Worm (Caenorhabditis elegans) whole organism, mixed stage, embryonic: ENCODE data around the gene prp-19.
A peak's percentile ranks its signal among the peaks of the same experiment; 100 is the strongest.

Experiments
- M03D4.4 ChIP-seq: sonication (generic microtip); optimal IDR thresholded peaks from 2 replicates; lab custom pipeline; 2017; ENCODE audit warnings: mild to moderate bottlenecking, missing genetic modification characterization, missing compliant biosample characterization
- bed-3 ChIP-seq: fragments of 200-800 bp; sonication (Bioruptor generic); optimal IDR thresholded peaks from 3 replicates; lab custom pipeline; 2018; ENCODE audit warnings: mild to moderate bottlenecking, missing genetic modification characterization, moderate library complexity, missing compliant biosample characterization
- blmp-1 ChIP-seq: fragments of 150-350 bp; optimal IDR thresholded peaks from 2 replicates; lab custom pipeline; 2014; ENCODE audit warnings: missing biosample characterization, missing genetic modification characterization
- ceh-39 ChIP-seq: fragments of 150-350 bp; optimal IDR thresholded peaks from 2 replicates; lab custom pipeline; 2014; ENCODE audit warnings: missing biosample characterization, missing genetic modification characterization
- ceh-43 ChIP-seq: fragments of 200-800 bp; sonication (Bioruptor generic); optimal IDR thresholded peaks from 2 replicates; lab custom pipeline; 2018; ENCODE audit warnings: mild to moderate bottlenecking, missing genetic modification characterization, moderate library complexity, missing compliant biosample characterization
- ceh-83 ChIP-seq: fragments of 200-800 bp; sonication (Bioruptor generic); optimal IDR thresholded peaks from 2 replicates; lab custom pipeline; 2018; ENCODE audit warnings: mild to moderate bottlenecking, missing genetic modification characterization, missing compliant biosample characterization
- ces-1 ChIP-seq: fragments of 150-350 bp; optimal IDR thresholded peaks from 2 replicates; lab custom pipeline; 2014; ENCODE audit warnings: missing biosample characterization, missing genetic modification reagents, missing genetic modification characterization
- cnd-1 ChIP-seq: fragments of 200-800 bp; sonication (Bioruptor generic); optimal IDR thresholded peaks from 2 replicates; lab custom pipeline; 2018; ENCODE audit warnings: mild to moderate bottlenecking, missing genetic modification characterization, missing compliant biosample characterization
- drap-1 ChIP-seq: fragments of 200-800 bp; sonication (Bioruptor generic); optimal IDR thresholded peaks from 3 replicates; lab custom pipeline; 2018; ENCODE audit warnings: mild to moderate bottlenecking, missing genetic modification characterization, missing compliant biosample characterization
- elt-1 ChIP-seq: sonication (generic microtip); optimal IDR thresholded peaks from 2 replicates; lab custom pipeline; 2017; ENCODE audit warnings: missing genetic modification characterization, mild to moderate bottlenecking, missing compliant biosample characterization, antibody characterized with exemption, moderate library complexity, borderline replicate concordance; ENCODE audit not compliant: insufficient read depth
- elt-3 ChIP-seq: fragments of 150-350 bp; optimal IDR thresholded peaks from 2 replicates; lab custom pipeline; 2014; ENCODE audit warnings: missing biosample characterization, missing genetic modification characterization
- flh-1 ChIP-seq: fragments of 200-800 bp; sonication (Bioruptor generic); optimal IDR thresholded peaks from 2 replicates; lab custom pipeline; 2018; ENCODE audit warnings: mild to moderate bottlenecking, missing genetic modification characterization, moderate library complexity, missing compliant biosample characterization
- ham-2 ChIP-seq: fragments of 200-800 bp; sonication (Bioruptor generic); optimal IDR thresholded peaks from 2 replicates; lab custom pipeline; 2018; ENCODE audit warnings: mild to moderate bottlenecking, missing genetic modification characterization, missing compliant biosample characterization
- hlh-1 ChIP-seq: fragments of 150-350 bp; optimal IDR thresholded peaks from 2 replicates; lab custom pipeline; 2014; ENCODE audit warnings: missing biosample characterization, missing genetic modification reagents, missing genetic modification characterization
- lin-32 ChIP-seq: fragments of 200-800 bp; sonication (Bioruptor generic); optimal IDR thresholded peaks from 2 replicates; lab custom pipeline; 2018; ENCODE audit warnings: mild to moderate bottlenecking, missing genetic modification characterization, missing compliant biosample characterization
- lsy-2 ChIP-seq: fragments of 150-350 bp; optimal IDR thresholded peaks from 2 replicates; lab custom pipeline; 2014; ENCODE audit warnings: missing biosample characterization, missing genetic modification characterization
- mab-5 ChIP-seq: fragments of 150-350 bp; optimal IDR thresholded peaks from 2 replicates; lab custom pipeline; 2014; ENCODE audit warnings: missing biosample characterization, missing genetic modification characterization
- mep-1 ChIP-seq: fragments of 150-350 bp; optimal IDR thresholded peaks from 2 replicates; lab custom pipeline; 2017; ENCODE audit warnings: missing biosample characterization, missing genetic modification reagents, missing genetic modification characterization, inconsistent platforms
- mls-2 ChIP-seq: sonication (generic microtip); optimal IDR thresholded peaks from 2 replicates; lab custom pipeline; 2016; ENCODE audit warnings: mild to moderate bottlenecking, missing genetic modification characterization, moderate library complexity, missing compliant biosample characterization
- nhr-12 ChIP-seq: fragments of 150-350 bp; optimal IDR thresholded peaks from 2 replicates; lab custom pipeline; 2014; ENCODE audit warnings: missing biosample characterization, missing genetic modification characterization
- nhr-2 ChIP-seq: fragments of 150-350 bp; optimal IDR thresholded peaks from 2 replicates; lab custom pipeline; 2014; ENCODE audit warnings: missing biosample characterization, missing genetic modification characterization
- nhr-237 ChIP-seq: fragments of 150-350 bp; optimal IDR thresholded peaks from 2 replicates; lab custom pipeline; 2014; ENCODE audit warnings: missing biosample characterization, missing genetic modification characterization
- nhr-28 ChIP-seq: fragments of 150-350 bp; optimal IDR thresholded peaks from 2 replicates; lab custom pipeline; 2014; ENCODE audit warnings: missing biosample characterization, missing genetic modification characterization
- nhr-76 ChIP-seq: sonication (generic microtip); optimal IDR thresholded peaks from 2 replicates; lab custom pipeline; 2017; ENCODE audit warnings: missing biosample characterization, missing genetic modification characterization
- sem-2 ChIP-seq: fragments of 200-800 bp; sonication (Bioruptor generic); optimal IDR thresholded peaks from 2 replicates; lab custom pipeline; 2018; ENCODE audit warnings: mild to moderate bottlenecking, missing genetic modification characterization, missing compliant biosample characterization
- snpc-4 ChIP-seq: fragments of 150-350 bp; optimal IDR thresholded peaks from 2 replicates; lab custom pipeline; 2014; ENCODE audit warnings: missing biosample characterization, missing genetic modification characterization
- sptf-1 ChIP-seq: sonication (generic microtip); optimal IDR thresholded peaks from 2 replicates; lab custom pipeline; 2017; ENCODE audit warnings: mild to moderate bottlenecking, missing genetic modification characterization, moderate library complexity, missing compliant biosample characterization
- tbx-8 ChIP-seq: fragments of 200-800 bp; sonication (Bioruptor generic); optimal IDR thresholded peaks from 2 replicates; lab custom pipeline; 2018; ENCODE audit warnings: mild to moderate bottlenecking, missing genetic modification characterization, moderate library complexity, missing compliant biosample characterization
- unc-120 ChIP-seq: sonication (generic microtip); optimal IDR thresholded peaks from 2 replicates; lab custom pipeline; 2017; ENCODE audit warnings: missing genetic modification characterization, missing compliant biosample characterization; ENCODE audit not compliant: poor library complexity, severe bottlenecking
- unc-39 ChIP-seq: fragments of 150-350 bp; optimal IDR thresholded peaks from 2 replicates; lab custom pipeline; 2014; ENCODE audit warnings: missing biosample characterization, missing genetic modification characterization
- unc-62 ChIP-seq: fragments of 150-350 bp; optimal IDR thresholded peaks from 2 replicates; lab custom pipeline; 2014; ENCODE audit warnings: missing biosample characterization, missing genetic modification reagents, missing genetic modification characterization
- zip-8 ChIP-seq: fragments of 150-350 bp; optimal IDR thresholded peaks from 2 replicates; lab custom pipeline; 2014; ENCODE audit warnings: missing biosample characterization, missing genetic modification characterization
- ztf-11 ChIP-seq: fragments of 150-350 bp; optimal IDR thresholded peaks from 2 replicates; lab custom pipeline; 2014; ENCODE audit warnings: missing biosample characterization, missing genetic modification characterization

prp-19 gene

DNA sequence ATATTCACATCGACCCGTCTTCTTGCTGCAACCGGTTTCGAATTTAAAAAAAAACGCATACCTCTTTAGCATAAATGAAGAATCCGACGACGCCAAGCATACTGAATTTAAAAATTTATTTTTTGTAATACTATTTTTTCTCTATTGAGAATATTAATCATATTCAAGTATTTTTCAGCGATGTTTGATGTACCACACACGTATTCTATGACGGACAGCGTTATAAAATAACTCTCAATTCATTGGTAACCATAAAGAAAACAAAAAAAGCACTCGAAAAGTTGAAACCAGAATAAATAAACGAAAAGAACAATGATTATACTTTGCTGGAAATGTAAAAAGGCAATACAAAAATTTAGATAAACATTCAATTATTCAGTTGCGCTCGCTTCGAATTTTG lies 12.3 kb downstream of the prp-19 start, which contains the start of gene T10F2.5:
Gene T10F2.5 (minus strand): TSS at position 101 of the 400 bp plus-strand sequence.
- TF ChIP-seq ztf-11 (tag; lab: Kevin White, UChicago) (no peak), unc-39 (no peak), lin-32 (no peak), unc-120 (tag; lab: Kevin White, UChicago) (no peak), nhr-12 (tag; lab: Kevin White, UChicago) (no peak), cnd-1 (tag; lab: Kevin White, UChicago) (no peak), tbx-8 (GFP tag; lab: Kevin White, UChicago) (no peak), sptf-1 (tag; lab: Kevin White, UChicago) (no peak), unc-62 (GFP tag; lab: Kevin White, UChicago) (no peak), mls-2 (no peak), ham-2 (GFP tag; lab: Kevin White, UChicago) (no peak), nhr-237 (tag; lab: Kevin White, UChicago) (no peak), mep-1 (no peak), snpc-4 (tag; lab: Kevin White, UChicago) (no peak), drap-1 (GFP tag; lab: Kevin White, UChicago) (no peak), hlh-1 (tag; lab: Kevin White, UChicago) (no peak), ces-1 (GFP tag; lab: Kevin White, UChicago) (no peak), flh-1 (GFP tag; lab: Kevin White, UChicago) (no peak), ceh-83 (GFP tag; lab: Kevin White, UChicago) (no peak), elt-3 (no peak)

DNA sequence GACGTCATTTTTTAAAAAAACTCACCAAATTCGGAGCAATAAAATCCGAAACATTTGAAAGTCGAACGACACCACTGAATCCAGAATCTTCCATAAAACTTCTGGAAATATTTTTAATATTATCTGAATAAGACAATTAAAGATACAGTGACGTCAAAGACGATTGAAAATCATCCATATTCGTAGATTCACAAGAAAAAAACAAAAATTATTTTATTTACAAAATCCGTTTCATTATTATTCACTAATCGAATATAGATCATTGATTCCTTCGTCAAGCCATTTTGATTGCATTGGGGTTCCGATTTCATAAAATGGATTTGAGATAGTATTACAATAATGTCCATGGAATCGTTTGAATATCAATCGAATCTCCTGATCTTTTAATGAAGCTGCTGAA lies 13.2 kb downstream of the prp-19 start, which contains the start of gene oxy-4:
Gene oxy-4 (minus strand): TSS at position 101 of the 400 bp plus-strand sequence.
- TF ChIP-seq nhr-12 (tag; lab: Kevin White, UChicago) (no peak), hlh-1 (tag; lab: Kevin White, UChicago) (no peak), ceh-39 (no peak), nhr-28 (tag; lab: Kevin White, UChicago) (no peak), lin-32 (no peak), mls-2 (no peak), ces-1 (GFP tag; lab: Kevin White, UChicago) (no peak), unc-62 (GFP tag; lab: Kevin White, UChicago) (no peak), elt-1 (tag; lab: Kevin White, UChicago) (no peak)
- TF ChIP-seq, all 35 proteins: peak for 0

DNA sequence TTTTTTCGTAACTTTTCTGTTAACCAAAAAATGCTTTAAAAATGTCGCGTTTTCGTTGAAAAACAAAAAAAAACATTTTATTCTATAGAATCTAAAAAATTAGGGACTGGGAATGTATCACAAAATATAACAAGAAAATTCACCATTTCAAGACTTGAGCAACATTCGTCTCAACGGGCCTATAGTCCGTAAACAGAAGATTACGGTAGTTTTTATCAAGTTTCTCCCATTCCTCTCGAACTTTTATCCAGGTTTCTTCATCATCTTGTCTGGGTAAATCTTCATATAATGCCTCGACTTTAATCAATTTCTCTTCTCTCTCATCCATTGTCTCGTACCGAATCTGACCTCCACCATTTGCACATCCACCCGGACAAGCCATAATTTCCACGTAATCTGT lies 16.5 kb downstream of the prp-19 start:
- TF ChIP-seq lsy-2 (tag; lab: Kevin White, UChicago) (no peak), lin-32 (no peak), mep-1 (no peak), nhr-76 (tag; lab: Kevin White, UChicago) (no peak), elt-3 (no peak), elt-1 (tag; lab: Kevin White, UChicago) (no peak), nhr-12 (tag; lab: Kevin White, UChicago) (no peak), sem-2 (GFP tag; lab: Kevin White, UChicago) (no peak), mab-5 (tag; lab: Kevin White, UChicago) (no peak), zip-8 (tag; lab: Kevin White, UChicago) (no peak), sptf-1 (tag; lab: Kevin White, UChicago) (no peak), snpc-4 (tag; lab: Kevin White, UChicago) (no peak), ceh-39 (no peak), ceh-83 (GFP tag; lab: Kevin White, UChicago) (no peak), unc-39 (no peak), flh-1 (GFP tag; lab: Kevin White, UChicago) (no peak)

DNA sequence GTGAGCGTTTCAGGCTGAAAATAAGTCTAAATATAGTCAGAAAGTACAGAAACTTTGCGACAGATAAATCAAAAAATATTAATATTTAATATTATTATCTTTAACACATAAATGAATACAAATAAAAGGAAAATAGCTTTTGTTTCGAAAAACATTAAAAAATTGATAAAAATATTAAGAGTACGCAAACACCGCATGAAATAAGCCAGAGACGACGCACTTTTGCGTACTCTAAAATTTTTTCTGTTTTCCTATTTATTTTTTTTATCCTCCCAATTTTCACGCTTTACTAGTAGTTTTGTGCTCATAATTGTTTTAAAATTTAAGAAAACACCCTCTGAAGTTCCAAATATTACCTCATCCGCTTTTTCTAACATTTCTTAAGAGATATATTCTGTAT lies 18.7 kb downstream of the prp-19 start, which contains the start of the genes rbm-42 and grwd-1:
Gene rbm-42 (minus strand): TSS at position 93 of the 400 bp plus-strand sequence.
Gene grwd-1 (plus strand): TSS at position 328 of the 400 bp plus-strand sequence.
- TF ChIP-seq lsy-2 (tag; lab: Kevin White, UChicago) (peak; percentile 49), bed-3 (GFP tag; lab: Kevin White, UChicago) (no peak), ham-2 (GFP tag; lab: Kevin White, UChicago) (no peak), sptf-1 (tag; lab: Kevin White, UChicago) (peak; percentile 44), ceh-83 (GFP tag; lab: Kevin White, UChicago) (no peak), blmp-1 (tag; lab: Kevin White, UChicago) (no peak), unc-39 (no peak), ceh-39 (no peak), mep-1 (no peak)

DNA sequence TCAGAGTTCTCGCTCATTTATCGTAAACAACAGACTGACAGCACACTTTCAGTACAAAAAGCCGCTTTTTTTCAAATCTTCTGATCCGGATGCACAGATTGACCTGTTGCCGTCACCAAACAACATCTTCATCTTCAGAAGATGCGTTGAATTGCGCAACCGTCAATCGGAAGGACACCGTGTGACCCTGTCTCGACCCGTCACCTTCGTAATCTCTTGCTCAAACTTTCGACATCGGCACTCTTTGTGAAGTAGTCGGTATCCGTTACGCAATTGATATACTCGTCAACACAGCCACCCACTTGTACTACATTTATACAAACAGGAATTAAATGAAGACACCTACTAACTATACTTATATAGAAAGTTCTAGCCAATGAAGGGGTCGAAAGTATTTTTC lies 20.9 kb downstream of the prp-19 start:
- TF ChIP-seq zip-8 (tag; lab: Kevin White, UChicago) = peak; percentile 71
- no peak for TF ChIP-seq ceh-43 (GFP tag; lab: Kevin White, UChicago)
- no peak for TF ChIP-seq M03D4.4 (tag; lab: Kevin White, UChicago)
- peak; percentile 89 for TF ChIP-seq nhr-2 (tag; lab: Kevin White, UChicago)
- no peak for TF ChIP-seq elt-1 (tag; lab: Kevin White, UChicago)
- TF ChIP-seq unc-62 (GFP tag; lab: Kevin White, UChicago) = peak; percentile 15
